Fruit fly (Drosophila melanogaster) whole organism, embryonic: Measurements from ENCODE around the gene RabX6.

Experiments
- Bgb ChIP-seq: fragments of 200-800 bp; sonication (Bioruptor generic); IDR thresholded peaks from 2 replicates; pipeline ENCODE4 v1.3.6; 2022; ENCODE audit warnings: missing biosample characterization, missing genetic modification characterization; ENCODE audit not compliant: partially characterized antibody
- CG10209 ChIP-seq: fragments of 200-800 bp; sonication (Bioruptor generic); optimal IDR thresholded peaks from 3 replicates; lab custom pipeline; 2017; ENCODE audit warnings: missing biosample characterization, mild to moderate bottlenecking, missing genetic modification characterization, missing genetic modification reagents
- CG10959 ChIP-seq: fragments of 200-800 bp; sonication (Bioruptor generic); IDR thresholded peaks from 2 replicates; pipeline ENCODE4 v1.3.6; 2022; ENCODE audit warnings: missing biosample characterization, missing genetic modification characterization
- CG11085 ChIP-seq: fragments of 200-800 bp; sonication (Bioruptor generic); IDR thresholded peaks from 2 replicates; pipeline ENCODE4 v1.3.6; 2022; ENCODE audit warnings: missing biosample characterization, missing genetic modification characterization
- CG11695 ChIP-seq: fragments of 200-800 bp; sonication (Bioruptor generic); IDR thresholded peaks from 3 replicates; pipeline ENCODE4 v1.3.6; 2022; ENCODE audit warnings: missing biosample characterization, missing genetic modification characterization
- CG12769 ChIP-seq: fragments of 200-800 bp; sonication (Bioruptor generic); optimal IDR thresholded peaks from 2 replicates; lab custom pipeline; 2019; ENCODE audit warnings: missing biosample characterization, mild to moderate bottlenecking, missing genetic modification characterization, moderate library complexity
- CG12942 ChIP-seq: fragments of 200-800 bp; sonication (Bioruptor generic); optimal IDR thresholded peaks from 3 replicates; lab custom pipeline; 2016; ENCODE audit warnings: missing biosample characterization, missing genetic modification characterization
- CG13894 ChIP-seq: fragments of 200-800 bp; sonication (Bioruptor generic); optimal IDR thresholded peaks from 3 replicates; lab custom pipeline; 2018; ENCODE audit warnings: missing biosample characterization, mild to moderate bottlenecking, missing genetic modification characterization, moderate library complexity
- CG14860 ChIP-seq: fragments of 200-800 bp; sonication (Bioruptor generic); IDR thresholded peaks from 3 replicates; pipeline ENCODE4 v1.3.6; 2022; ENCODE audit warnings: missing biosample characterization, missing genetic modification characterization; ENCODE audit not compliant: partially characterized antibody
- CG16779 ChIP-seq: fragments of 200-800 bp; sonication (Bioruptor generic); IDR thresholded peaks from 2 replicates; pipeline ENCODE4 v1.3.6; 2022; ENCODE audit warnings: missing biosample characterization, missing genetic modification characterization
- CG17328 ChIP-seq: fragments of 200-800 bp; sonication (Bioruptor generic); IDR thresholded peaks from 2 replicates; pipeline ENCODE4 v1.3.6; 2022; ENCODE audit warnings: missing biosample characterization, missing genetic modification characterization
- CG2199 ChIP-seq: fragments of 200-800 bp; sonication (Bioruptor generic); IDR thresholded peaks from 3 replicates; pipeline ENCODE4 v1.3.6; 2022; ENCODE audit warnings: missing biosample characterization, missing genetic modification characterization
- CG32532 ChIP-seq: fragments of 200-800 bp; sonication (Bioruptor generic); IDR thresholded peaks from 2 replicates; pipeline ENCODE4 v1.3.6; 2022; ENCODE audit warnings: missing biosample characterization, missing genetic modification characterization
- CG4820 ChIP-seq: fragments of 200-800 bp; sonication (Bioruptor generic); optimal IDR thresholded peaks from 3 replicates; lab custom pipeline; 2016; ENCODE audit warnings: missing biosample characterization, missing genetic modification characterization
- CG7839 ChIP-seq: fragments of 200-800 bp; sonication (Bioruptor generic); optimal IDR thresholded peaks from 3 replicates; lab custom pipeline; 2018; ENCODE audit warnings: missing biosample characterization, mild to moderate bottlenecking, missing genetic modification characterization, moderate library complexity
- CG8281 ChIP-seq: fragments of 200-800 bp; sonication (Bioruptor generic); optimal IDR thresholded peaks from 2 replicates; lab custom pipeline; 2018; ENCODE audit warnings: missing biosample characterization, mild to moderate bottlenecking, missing genetic modification characterization, moderate library complexity
- Dek ChIP-seq: fragments of 200-800 bp; sonication (Bioruptor generic); optimal IDR thresholded peaks from 3 replicates; lab custom pipeline; 2019; ENCODE audit warnings: missing biosample characterization, mild to moderate bottlenecking, missing genetic modification characterization, moderate library complexity
- Dfd ChIP-seq, 2 experiments: fragments of >200 bp; optimal IDR thresholded peaks; 2 replicates each; lab custom pipeline; 2017; ENCODE audit warnings: missing biosample characterization in 2 of 2, missing genetic modification characterization in 2 of 2
- Dip3 ChIP-seq: fragments of 200-800 bp; sonication (Bioruptor generic); optimal IDR thresholded peaks from 3 replicates; lab custom pipeline; 2016; ENCODE audit warnings: missing biosample characterization, missing genetic modification characterization
- Doc3 ChIP-seq: fragments of 200-800 bp; sonication (Bioruptor generic); IDR thresholded peaks from 3 replicates; pipeline ENCODE4 v1.3.6; 2022; ENCODE audit warnings: missing biosample characterization, missing genetic modification characterization; ENCODE audit not compliant: partially characterized antibody
- Hand ChIP-seq: fragments of 200-800 bp; sonication (Bioruptor generic); optimal IDR thresholded peaks from 2 replicates; lab custom pipeline; 2017; ENCODE audit warnings: mild to moderate bottlenecking, missing biosample characterization, missing genetic modification reagents, missing genetic modification characterization
- Lhr ChIP-seq: fragments of 200-800 bp; sonication (Bioruptor generic); optimal IDR thresholded peaks from 3 replicates; lab custom pipeline; 2017; ENCODE audit warnings: mild to moderate bottlenecking, missing biosample characterization, missing genetic modification reagents, missing genetic modification characterization
- MESR4 ChIP-seq: fragments of 200-800 bp; sonication (Bioruptor generic); optimal IDR thresholded peaks from 2 replicates; lab custom pipeline; 2018; ENCODE audit warnings: missing biosample characterization, mild to moderate bottlenecking, missing genetic modification characterization, moderate library complexity
- Med ChIP-seq: fragments of 200-800 bp; sonication (Bioruptor generic); peaks from one replicate; lab custom pipeline; 2016; ENCODE audit warnings: missing biosample characterization, missing genetic modification characterization, mild to moderate bottlenecking, inconsistent platforms, moderate library complexity
- NC2α ChIP-seq: fragments of 200-800 bp; sonication (Bioruptor generic); optimal IDR thresholded peaks from 2 replicates; lab custom pipeline; 2016; ENCODE audit warnings: missing biosample characterization, missing genetic modification characterization
- Vsx1 ChIP-seq: fragments of 200-800 bp; sonication (Bioruptor generic); optimal IDR thresholded peaks from 2 replicates; lab custom pipeline; 2017; ENCODE audit warnings: missing biosample characterization, mild to moderate bottlenecking, missing genetic modification characterization, missing genetic modification reagents
- ab ChIP-seq: fragments of 200-800 bp; sonication (Bioruptor generic); optimal IDR thresholded peaks from 2 replicates; lab custom pipeline; 2016; ENCODE audit warnings: missing biosample characterization, missing genetic modification characterization
- al ChIP-seq: fragments of 200-800 bp; sonication (Bioruptor generic); IDR thresholded peaks from 2 replicates; pipeline ENCODE4 v1.3.6; 2022; ENCODE audit warnings: missing biosample characterization, missing genetic modification characterization
- amos ChIP-seq: fragments of 200-800 bp; sonication (Bioruptor generic); IDR thresholded peaks from 2 replicates; pipeline ENCODE4 v1.3.6; 2022; ENCODE audit warnings: missing biosample characterization, missing genetic modification characterization; ENCODE audit not compliant: partially characterized antibody
- bowl ChIP-seq: fragments of 200-800 bp; sonication (Bioruptor generic); IDR thresholded peaks from 2 replicates; pipeline ENCODE4 v1.3.6; 2022; ENCODE audit warnings: missing biosample characterization, missing genetic modification characterization
- ci ChIP-seq: fragments of 200-800 bp; sonication (Bioruptor generic); IDR thresholded peaks from 3 replicates; pipeline ENCODE4 v1.3.6; 2022; ENCODE audit warnings: missing biosample characterization, missing genetic modification characterization
- crol ChIP-seq: fragments of 200-800 bp; sonication (Bioruptor generic); IDR thresholded peaks from 2 replicates; pipeline ENCODE4 v1.3.6; 2022; ENCODE audit warnings: missing biosample characterization, missing genetic modification characterization
- dpn ChIP-seq, 2 experiments: fragments of 200-800 bp; sonication (Bioruptor generic); optimal IDR thresholded peaks; 3 replicates each; lab custom pipeline; 2016; ENCODE audit warnings: missing biosample characterization in 2 of 2, missing genetic modification characterization in 2 of 2
- dysf ChIP-seq: fragments of 200-800 bp; sonication (Bioruptor generic); IDR thresholded peaks from 3 replicates; pipeline ENCODE4 v1.3.6; 2022; ENCODE audit warnings: missing biosample characterization, missing genetic modification characterization
- fd3F ChIP-seq: fragments of 200-800 bp; sonication (Bioruptor generic); optimal IDR thresholded peaks from 2 replicates; lab custom pipeline; 2018; ENCODE audit warnings: missing biosample characterization, mild to moderate bottlenecking, missing genetic modification characterization, moderate library complexity
- grn ChIP-seq: fragments of 200-800 bp; sonication (Bioruptor generic); optimal IDR thresholded peaks from 3 replicates; lab custom pipeline; 2017; ENCODE audit warnings: missing biosample characterization, missing genetic modification characterization
- gsb ChIP-seq: fragments of 200-800 bp; sonication (Bioruptor generic); IDR thresholded peaks from 2 replicates; pipeline ENCODE4 v1.3.6; 2022; ENCODE audit warnings: missing biosample characterization, missing genetic modification characterization
- luna ChIP-seq: fragments of 200-800 bp; sonication (Bioruptor generic); optimal IDR thresholded peaks from 2 replicates; lab custom pipeline; 2016; ENCODE audit warnings: missing biosample characterization, missing genetic modification characterization
- org-1 ChIP-seq: fragments of 200-800 bp; sonication (Bioruptor generic); optimal IDR thresholded peaks from 2 replicates; lab custom pipeline; 2017; ENCODE audit warnings: missing biosample characterization, missing genetic modification characterization
- prd ChIP-seq, 3 experiments: fragments of >200 bp in 2 of 3; fragments of 200-800 bp in 1 of 3; sonication (Bioruptor generic) in 1 of 3; optimal IDR thresholded peaks in 2 of 3; IDR thresholded peaks in 1 of 3; 2 replicates in 2 of 3; 3 replicates in 1 of 3; pipeline versions ENCODE4 v1.3.6 to Lab custom; 2017 to 2022; ENCODE audit warnings: missing biosample characterization in 1 of 3, missing genetic modification characterization in 1 of 3
- row ChIP-seq: fragments of 200-800 bp; sonication (Bioruptor generic); IDR thresholded peaks from 3 replicates; pipeline ENCODE4 v1.3.6; 2022; ENCODE audit warnings: missing biosample characterization, missing genetic modification characterization
- sc ChIP-seq, 3 experiments: fragments of >200 bp in 2 of 3; fragments of 200-800 bp in 1 of 3; sonication (Bioruptor generic) in 1 of 3; optimal IDR thresholded peaks; 2 replicates in 2 of 3; 3 replicates in 1 of 3; lab custom pipeline; 2017; ENCODE audit warnings: mild to moderate bottlenecking in 1 of 3, missing biosample characterization in 1 of 3, missing genetic modification characterization in 1 of 3, missing genetic modification reagents in 1 of 3
- seq ChIP-seq: fragments of 200-800 bp; sonication (Bioruptor generic); IDR thresholded peaks from 2 replicates; pipeline ENCODE4 v1.3.6; 2022; ENCODE audit warnings: missing biosample characterization, missing genetic modification characterization
- sim ChIP-seq: fragments of 200-800 bp; sonication (Bioruptor generic); IDR thresholded peaks from 2 replicates; pipeline ENCODE4 v1.3.6; 2022; ENCODE audit warnings: missing biosample characterization, missing genetic modification characterization
- stc ChIP-seq: fragments of 200-800 bp; sonication (Bioruptor generic); IDR thresholded peaks from 2 replicates; pipeline ENCODE4 v1.3.6; 2022; ENCODE audit warnings: missing biosample characterization, missing genetic modification characterization
- tll ChIP-seq, 2 experiments: fragments of 200-800 bp in 1 of 2; fragments of >200 bp in 1 of 2; sonication (Bioruptor generic) in 1 of 2; optimal IDR thresholded peaks; 2 replicates each; lab custom pipeline; 2017 to 2019; ENCODE audit warnings: missing biosample characterization in 2 of 2, missing genetic modification characterization in 2 of 2, mild to moderate bottlenecking in 1 of 2, moderate library complexity in 1 of 2
- trem ChIP-seq: fragments of 200-800 bp; optimal IDR thresholded peaks from 3 replicates; lab custom pipeline; 2019; ENCODE audit warnings: missing biosample characterization, mild to moderate bottlenecking, missing genetic modification characterization, moderate library complexity
- twi ChIP-seq: fragments of 200-800 bp; optimal IDR thresholded peaks from 2 replicates; lab custom pipeline; 2019; ENCODE audit warnings: missing biosample characterization, mild to moderate bottlenecking, missing genetic modification characterization, moderate library complexity
- vvl ChIP-seq: fragments of 200-800 bp; sonication (Bioruptor generic); IDR thresholded peaks from 2 replicates; pipeline ENCODE4 v1.3.6; 2022; ENCODE audit warnings: missing biosample characterization, missing genetic modification characterization

RabX6 gene

dm6 chr3L:684749-685440 is 5.4 kb upstream of the RabX6 start (continued):
- TF ChIP-seq vvl (GFP tag; lab: Robert Waterston, UW) (no peak), CG12942 (GFP tag; lab: Kevin White, UChicago) (no peak), crol (GFP tag; lab: Robert Waterston, UW) (peak; percentile 77), Lhr (no peak), Dek (peak; percentile 16), MESR4 (GFP tag; lab: Kevin White, UChicago) (no peak), Doc3 (0 out of 3 replicates have a peak, but pooled peaks have one; percentile 38), CG8281 (no peak), CG16779 (GFP tag; lab: Robert Waterston, UW) (no peak), Dfd (GFP tag; optimal IDR thresholded peaks at IDR 0.05; lab: Kevin White, UChicago) (no peak), bowl (GFP tag; lab: Robert Waterston, UW) (no peak), dysf (GFP tag; lab: Robert Waterston, UW) (peak; percentile 43; the same call in 2 of the 3 replicates), al (GFP tag; lab: Robert Waterston, UW) (no peak), ab (GFP tag; lab: Kevin White, UChicago) (no peak), sc (optimal IDR thresholded peaks at IDR 0.05; lab: Kevin White, UChicago) (no peak), sc (GFP tag; optimal IDR thresholded peaks at IDR 0.05; lab: Kevin White, UChicago) (no peak), CG17328 (GFP tag; lab: Robert Waterston, UW) (peak; percentile 13; the same call in 1 of the 2 replicates), Dip3 (GFP tag; lab: Kevin White, UChicago) (no peak), gsb (GFP tag; lab: Robert Waterston, UW) (no peak), NC2α (GFP tag; lab: Kevin White, UChicago) (no peak), CG12769 (no peak), ci (peak; percentile 9; the same call in 1 of the 3 replicates), prd (optimal IDR thresholded peaks at IDR 0.05; lab: Kevin White, UChicago) (no peak), prd (GFP tag; IDR thresholded peaks at IDR 0.05; lab: Robert Waterston, UW) (no peak), CG10959 (GFP tag; lab: Robert Waterston, UW) (no peak), dpn (GFP tag; optimal IDR thresholded peaks at IDR 0.05; lab: Kevin White, UChicago) (no peak), CG32532 (GFP tag; lab: Robert Waterston, UW) (no peak; the same call in 1 of the 2 replicates), CG13894 (peak; percentile 42), CG2199 (GFP tag; lab: Robert Waterston, UW) (no peak), amos (GFP tag; lab: Robert Waterston, UW) (no peak), tll (GFP tag; optimal IDR thresholded peaks at IDR 0.05; lab: Kevin White, UChicago) (peak in 1 of 2 experiments; percentile 33), CG7839 (tag; lab: Kevin White, UChicago) (peak; percentile 37), stc (GFP tag; lab: Robert Waterston, UW) (no peak), CG10209 (GFP tag; lab: Kevin White, UChicago) (no peak), luna (GFP tag; lab: Kevin White, UChicago) (no peak), grn (no peak), seq (GFP tag; lab: Robert Waterston, UW) (no peak), Vsx1 (GFP tag; lab: Kevin White, UChicago) (no peak), CG14860 (GFP tag; lab: Robert Waterston, UW) (no peak), org-1 (GFP tag; lab: Kevin White, UChicago) (no peak), fd3F (no peak), Bgb (GFP tag; lab: Robert Waterston, UW) (0 out of 2 replicates have a peak, but pooled peaks have one; percentile 8), CG11695 (no peak), twi (tag; lab: Kevin White, UChicago) (no peak), sim (GFP tag; lab: Robert Waterston, UW) (no peak), trem (tag; lab: Kevin White, UChicago) (no peak), row (peak; percentile 63), Hand (GFP tag; lab: Kevin White, UChicago) (no peak), CG4820 (GFP tag; lab: Kevin White, UChicago) (no peak), Med (peak; percentile 7), CG11085 (GFP tag; lab: Robert Waterston, UW) (no peak)
